Worm (Caenorhabditis elegans): Measurements from ENCODE around the gene str-115.

Gene str-115

ce11 chrV:11252429-11252828, 16.5 kb upstream of the str-115 start, which contains the start of gene srsx-33:
Gene srsx-33 (minus strand): TSS chrV:11252529.
- TF ChIP-seq efl-1 (optimal IDR thresholded peaks at IDR 0.05) (no peak), efl-1 (GFP tag; optimal IDR thresholded peaks at IDR 0.05 in 1 of 2) (peak in 1 of 2 experiments; percentile 9), hlh-4 (tag; optimal IDR thresholded peaks at IDR 0.05) (no peak), ama-1 (optimal IDR thresholded peaks at IDR 0.05) (no peak)

DNA sequence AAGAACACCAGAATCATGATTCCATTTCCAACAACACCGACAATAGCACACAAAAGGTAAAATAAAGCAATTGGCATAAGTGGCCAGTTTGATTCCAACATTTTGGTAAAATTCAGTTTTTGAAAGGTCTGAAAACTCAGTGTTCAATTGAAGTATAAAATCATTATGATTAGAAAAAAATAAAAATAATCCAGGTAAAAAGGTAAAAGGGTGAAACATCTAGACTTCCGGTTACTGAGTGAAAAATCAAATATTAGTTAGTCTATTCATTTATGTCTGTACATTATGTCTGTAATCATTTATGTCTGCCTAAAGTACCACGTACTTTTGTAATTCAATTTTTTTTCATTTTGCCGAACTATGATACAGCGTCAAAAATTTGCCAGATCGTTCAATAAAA, 13.9 kb upstream of the str-115 start, which contains the start of gene srsx-31:
Gene srsx-31 (minus strand): TSS at position 101 of the 400 bp plus-strand sequence.
- TF ChIP-seq efl-3 (GFP tag; optimal IDR thresholded peaks at IDR 0.05) (no peak), dpl-1 (GFP tag; optimal IDR thresholded peaks at IDR 0.05) (no peak), grh-1 (GFP tag; IDR thresholded peaks at IDR 0.05) (no peak), xbp-1 (tag; optimal IDR thresholded peaks at IDR 0.05) (no peak), pax-3 (tag; optimal IDR thresholded peaks at IDR 0.05) (no peak), snu-23 (GFP tag; optimal IDR thresholded peaks at IDR 0.05) (no peak), sup-37 (GFP tag; optimal IDR thresholded peaks at IDR 0.05) (no peak), ztf-4 (tag; optimal IDR thresholded peaks at IDR 0.05) (no peak), egl-13 (tag; optimal IDR thresholded peaks at IDR 0.05) (no peak), mdl-1 (tag; optimal IDR thresholded peaks at IDR 0.05) (no peak), C04F5.9 (tag; optimal IDR thresholded peaks at IDR 0.05) (no peak), sptf-1 (tag; optimal IDR thresholded peaks at IDR 0.05) (no peak), egl-27 (tag; optimal IDR thresholded peaks at IDR 0.05) (no peak), mep-1 (tag; optimal IDR thresholded peaks at IDR 0.05) (no peak), ceh-63 (GFP tag; optimal IDR thresholded peaks at IDR 0.05) (no peak), unc-30 (tag; optimal IDR thresholded peaks at IDR 0.05) (no peak)

ce11 chrV:11258896-11259295, 10.0 kb upstream of the str-115 start, which contains the start of gene lgc-36:
Gene lgc-36 (minus strand): TSS chrV:11258996.
- no peak for TF ChIP-seq snu-23 (GFP tag; optimal IDR thresholded peaks at IDR 0.05)
- TF ChIP-seq hlh-4 (tag; optimal IDR thresholded peaks at IDR 0.05): no peak
- TF ChIP-seq nhr-71 (tag; optimal IDR thresholded peaks at IDR 0.05): no peak
- TF ChIP-seq swsn-7 (tag; optimal IDR thresholded peaks at IDR 0.05): no peak
- TF ChIP-seq nhr-85 (tag): no peak
- TF ChIP-seq lir-3 (tag; optimal IDR thresholded peaks at IDR 0.05; ENCODE audit: poor library complexity): no peak
- no peak for TF ChIP-seq nhr-19 (GFP tag; conservative IDR thresholded peaks at IDR 0.05)
- no peak for TF ChIP-seq fkh-4 (tag; optimal IDR thresholded peaks at IDR 0.05; ENCODE audit: borderline replicate concordance)
- TF ChIP-seq irx-1 (tag; optimal IDR thresholded peaks at IDR 0.05): no peak
- TF ChIP-seq ceh-90 (tag; optimal IDR thresholded peaks at IDR 0.05): no peak
- TF ChIP-seq ces-1 (GFP tag; optimal IDR thresholded peaks at IDR 0.05): no peak
- no peak for TF ChIP-seq sptf-1 (tag; optimal IDR thresholded peaks at IDR 0.05)
- no peak for TF ChIP-seq nhr-84 (tag; optimal IDR thresholded peaks at IDR 0.05)
- TF ChIP-seq unc-30 (tag; optimal IDR thresholded peaks at IDR 0.05): no peak
- no peak for TF ChIP-seq rnt-1 (tag; optimal IDR thresholded peaks at IDR 0.05)
- TF ChIP-seq efl-3 (GFP tag; optimal IDR thresholded peaks at IDR 0.05): no peak
- TF ChIP-seq snpc-4 (tag; optimal IDR thresholded peaks at IDR 0.05): no peak

- TF ChIP-seq hpl-2 (GFP tag; optimal IDR thresholded peaks at IDR 0.05) (no peak), C16A3.4 (tag; optimal IDR thresholded peaks at IDR 0.05) (no peak), egl-27 (tag; optimal IDR thresholded peaks at IDR 0.05) (no peak), pag-3 (tag; optimal IDR thresholded peaks at IDR 0.05; ENCODE audit: borderline replicate concordance, insufficient read depth) (no peak), lin-39 (tag; optimal IDR thresholded peaks at IDR 0.05) (no peak), efl-3 (GFP tag; optimal IDR thresholded peaks at IDR 0.05) (no peak), ceh-90 (tag; optimal IDR thresholded peaks at IDR 0.05) (no peak), C34B4.2 (tag; optimal IDR thresholded peaks at IDR 0.05) (no peak), ces-1 (GFP tag; optimal IDR thresholded peaks at IDR 0.05) (no peak), sptf-1 (tag; optimal IDR thresholded peaks at IDR 0.05) (no peak), mep-1 (tag; optimal IDR thresholded peaks at IDR 0.05) (no peak), ztf-4 (tag; optimal IDR thresholded peaks at IDR 0.05) (no peak), nhr-11 (tag; optimal IDR thresholded peaks at IDR 0.05) (no peak), egl-13 (tag; optimal IDR thresholded peaks at IDR 0.05) (no peak), blmp-1 (tag; optimal IDR thresholded peaks at IDR 0.05) (no peak)
These were observed 8.3 kb upstream of the str-115 start, which contains the start of gene F07B10.7 for ce11 chrV:11260622-11261021. Gene F07B10.7 (minus strand): TSS chrV:11260722.
